Fruit fly (Drosophila melanogaster): Measurements from ENCODE around the gene kirre.

The kirre gene

DNA sequence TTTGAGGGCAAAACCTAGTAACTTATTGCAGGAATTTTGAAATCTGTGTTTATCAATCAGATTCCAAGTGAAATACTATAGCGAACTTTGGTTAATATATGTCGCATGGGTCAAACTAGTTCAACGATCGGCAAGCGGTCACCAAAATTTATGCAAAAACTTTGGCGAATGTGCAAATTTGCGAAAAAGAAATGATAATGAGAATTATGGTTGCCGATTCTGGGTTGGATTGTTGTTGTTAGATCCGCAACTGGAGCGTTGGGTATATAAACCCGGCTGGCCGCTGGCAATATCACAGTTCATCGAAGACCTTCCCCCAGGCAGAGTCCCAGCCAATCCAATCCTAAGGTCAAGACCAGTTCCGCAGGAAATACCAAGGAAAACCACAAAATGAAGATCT lies 202.9 kb downstream of the kirre start, which contains the start of gene CG14422:
CG14422 (plus strand) TSS at position 301 of the 400 bp plus-strand sequence.
- no peak for TF ChIP-seq h (optimal IDR thresholded peaks at IDR 0.05)

- no peak for TF ChIP-seq insv (optimal IDR thresholded peaks at IDR 0.05)
- TF ChIP-seq psq (optimal IDR thresholded peaks at IDR 0.05), result no peak
- no peak for TF ChIP-seq Myc (optimal IDR thresholded peaks at IDR 0.05)
These were observed 204.9 kb downstream of the kirre start, which contains the start of gene CG14423 for dm6 chrX:2945103-2945502. Gene CG14423, plus strand, starts transcription at chrX:2945403.

DNA sequence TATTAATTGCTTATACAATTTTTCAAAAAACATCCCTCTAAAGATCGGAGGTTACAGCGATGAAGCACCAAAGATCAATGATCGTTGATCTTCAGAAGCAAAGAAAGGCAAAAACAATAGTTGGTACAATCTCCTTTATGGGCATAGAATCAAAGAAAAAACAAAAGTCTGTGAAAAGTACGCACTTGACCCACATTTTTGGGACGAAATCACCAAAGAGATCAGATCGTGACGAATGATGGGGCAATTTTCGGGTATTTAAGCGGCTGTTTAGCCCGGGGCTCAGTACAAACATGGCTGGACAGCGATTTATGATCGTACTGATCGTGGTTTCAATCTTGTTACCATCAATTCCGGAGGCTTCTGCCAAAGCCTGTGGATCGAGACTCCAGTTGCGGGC lies 206.6 kb downstream of the kirre start, which contains the start of gene CG17959:
CG17959 (plus strand) TSS at position 301 of the 400 bp plus-strand sequence.
- no peak for TF ChIP-seq psq (optimal IDR thresholded peaks at IDR 0.05)

dm6 chrX:2947545-2948072 lies 207.4 kb downstream of the kirre start, which contains the start of gene CG3603:
Gene CG3603, plus strand, starts transcription at chrX:2948034.
- no peak for TF ChIP-seq Myc (optimal IDR thresholded peaks at IDR 0.05)
- TF ChIP-seq ttk (optimal IDR thresholded peaks at IDR 0.05), result no peak
- no peak for TF ChIP-seq h (optimal IDR thresholded peaks at IDR 0.05)

DNA sequence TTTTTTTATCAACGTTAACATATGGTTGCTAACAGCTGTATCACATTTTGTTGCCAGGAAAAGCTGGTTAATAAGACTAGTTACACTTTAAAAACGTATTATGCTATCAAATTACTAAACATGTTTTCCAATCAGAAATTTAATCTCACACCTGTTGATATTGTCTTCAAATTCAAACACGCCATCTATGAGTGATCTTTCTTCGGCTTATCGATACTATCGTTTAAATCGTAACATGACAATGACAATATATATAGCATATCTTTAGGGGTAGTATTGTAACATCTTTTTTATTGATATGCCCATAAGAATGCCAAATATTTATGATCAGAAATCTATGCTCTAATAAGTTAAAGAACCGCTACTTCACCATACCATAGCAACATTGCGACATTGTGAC lies 208.9 kb downstream of the kirre start:
- no peak for TF ChIP-seq insv (optimal IDR thresholded peaks at IDR 0.05)
- TF ChIP-seq h (optimal IDR thresholded peaks at IDR 0.05), result no peak
- TF ChIP-seq ttk (optimal IDR thresholded peaks at IDR 0.05), result no peak
- no peak for TF ChIP-seq psq (optimal IDR thresholded peaks at IDR 0.05)
- no peak for TF ChIP-seq Sin3A (optimal IDR thresholded peaks at IDR 0.05)
- no peak for TF ChIP-seq Myc (optimal IDR thresholded peaks at IDR 0.05)

- TF ChIP-seq psq (optimal IDR thresholded peaks at IDR 0.05) (no peak), Sin3A (optimal IDR thresholded peaks at IDR 0.05) (no peak), ttk (optimal IDR thresholded peaks at IDR 0.05) (no peak), Myc (optimal IDR thresholded peaks at IDR 0.05) (no peak), h (optimal IDR thresholded peaks at IDR 0.05) (no peak), insv (optimal IDR thresholded peaks at IDR 0.05) (no peak)
These were observed 211.5 kb downstream of the kirre start for dm6 chrX:2951637-2952036.

- TF ChIP-seq h (optimal IDR thresholded peaks at IDR 0.05) (no peak), insv (optimal IDR thresholded peaks at IDR 0.05) (no peak), Myc (optimal IDR thresholded peaks at IDR 0.05) (no peak), psq (optimal IDR thresholded peaks at IDR 0.05) (no peak), ttk (optimal IDR thresholded peaks at IDR 0.05) (no peak), Sin3A (optimal IDR thresholded peaks at IDR 0.05) (no peak)
These were observed 216.5 kb downstream of the kirre start for dm6 chrX:2956641-2957040.

- TF ChIP-seq h (optimal IDR thresholded peaks at IDR 0.05) (no peak), Sin3A (optimal IDR thresholded peaks at IDR 0.05) (no peak), Myc (optimal IDR thresholded peaks at IDR 0.05) (no peak), psq (optimal IDR thresholded peaks at IDR 0.05) (no peak), insv (optimal IDR thresholded peaks at IDR 0.05) (no peak), ttk (optimal IDR thresholded peaks at IDR 0.05) (no peak)
These were observed 223.0 kb downstream of the kirre start for dm6 chrX:2963171-2963570.

DNA sequence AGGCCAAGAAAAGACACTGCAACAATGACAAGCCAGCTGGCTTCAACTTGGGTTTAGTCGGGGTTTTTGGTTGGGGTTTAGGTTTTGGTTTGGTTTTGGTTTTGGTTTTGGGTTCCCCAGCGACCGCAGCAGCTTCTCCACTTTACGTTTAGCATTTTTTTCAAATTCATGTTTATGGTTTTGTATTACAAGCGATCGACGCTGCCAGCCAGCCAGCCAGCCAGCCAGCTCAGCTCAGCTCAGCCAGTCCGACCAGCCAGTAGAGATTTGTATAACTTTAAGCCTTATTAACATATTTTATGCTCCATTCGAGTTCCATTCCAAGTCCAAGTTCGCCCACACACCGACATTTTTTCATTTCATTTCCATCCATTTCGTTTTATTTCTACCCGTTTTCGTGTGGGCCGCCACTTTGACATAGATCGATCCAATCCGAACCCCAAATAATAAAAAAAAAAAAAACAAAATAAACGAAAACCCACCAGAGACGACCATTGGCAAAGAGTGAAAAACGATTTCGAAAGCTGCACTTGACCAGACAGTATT lies 223.7 kb downstream of the kirre start:
- TF ChIP-seq psq (optimal IDR thresholded peaks at IDR 0.05), result no peak
- no peak for TF ChIP-seq Myc (optimal IDR thresholded peaks at IDR 0.05)
- TF ChIP-seq h (optimal IDR thresholded peaks at IDR 0.05), result no peak
- no peak for TF ChIP-seq ttk (optimal IDR thresholded peaks at IDR 0.05)
- TF ChIP-seq Sin3A (optimal IDR thresholded peaks at IDR 0.05), result no peak

dm6 chrX:2964678-2965231 lies 224.6 kb downstream of the kirre start:
- TF ChIP-seq Sin3A (optimal IDR thresholded peaks at IDR 0.05) (no peak), ttk (optimal IDR thresholded peaks at IDR 0.05) (no peak), Myc (optimal IDR thresholded peaks at IDR 0.05) (no peak), insv (optimal IDR thresholded peaks at IDR 0.05) (no peak)

- no peak for TF ChIP-seq Myc (optimal IDR thresholded peaks at IDR 0.05)
- no peak for TF ChIP-seq insv (optimal IDR thresholded peaks at IDR 0.05)
- no peak for TF ChIP-seq ttk (optimal IDR thresholded peaks at IDR 0.05)
- TF ChIP-seq psq (optimal IDR thresholded peaks at IDR 0.05), result no peak
- TF ChIP-seq Sin3A (optimal IDR thresholded peaks at IDR 0.05), result no peak
- TF ChIP-seq h (optimal IDR thresholded peaks at IDR 0.05), result no peak
These were observed 228.9 kb downstream of the kirre start for dm6 chrX:2969039-2969438.

- no peak for TF ChIP-seq h (optimal IDR thresholded peaks at IDR 0.05)
- no peak for TF ChIP-seq Myc (optimal IDR thresholded peaks at IDR 0.05)
- no peak for TF ChIP-seq ttk (optimal IDR thresholded peaks at IDR 0.05)
- TF ChIP-seq Sin3A (optimal IDR thresholded peaks at IDR 0.05), result no peak
- TF ChIP-seq psq (optimal IDR thresholded peaks at IDR 0.05), result no peak
- TF ChIP-seq insv (optimal IDR thresholded peaks at IDR 0.05), result no peak
These were observed 233.4 kb downstream of the kirre start, which contains the start of gene rst for dm6 chrX:2973593-2973992. Gene rst, minus strand, starts transcription at chrX:2973834.

DNA sequence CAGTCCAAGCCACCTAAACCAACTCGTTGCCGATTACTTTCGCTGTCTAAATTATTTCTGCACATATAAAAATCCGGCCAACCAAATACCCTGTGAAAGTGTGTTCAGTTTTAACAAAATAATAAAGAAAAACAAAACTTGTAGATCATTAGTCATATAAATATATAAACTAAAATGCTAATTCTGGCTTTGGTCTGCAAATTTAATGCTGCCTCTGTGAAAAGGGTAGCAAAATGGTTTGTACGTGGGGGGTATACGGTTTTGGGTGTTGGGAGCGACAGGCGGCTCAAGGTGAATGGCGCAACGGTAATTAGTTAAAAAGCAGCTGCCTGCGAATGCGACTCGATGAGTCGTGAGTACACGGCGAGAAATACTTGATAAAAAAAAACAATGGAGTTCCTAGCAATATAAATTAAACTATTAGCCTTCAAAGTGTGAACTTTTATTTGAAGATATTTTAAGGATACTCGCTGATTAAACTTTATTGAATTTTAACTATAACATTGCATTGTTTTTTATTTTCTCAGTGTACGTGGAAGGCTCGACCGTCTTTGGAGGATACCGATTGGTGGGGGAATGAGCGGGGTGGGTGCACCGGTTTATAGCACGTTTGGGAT lies 237.8 kb downstream of the kirre start:
- TF ChIP-seq insv (optimal IDR thresholded peaks at IDR 0.05) (no peak), h (optimal IDR thresholded peaks at IDR 0.05) (no peak), Myc (optimal IDR thresholded peaks at IDR 0.05) (no peak), ttk (optimal IDR thresholded peaks at IDR 0.05) (no peak), Sin3A (optimal IDR thresholded peaks at IDR 0.05) (no peak), psq (optimal IDR thresholded peaks at IDR 0.05) (no peak)
